Fruit fly (Drosophila melanogaster): ENCODE data around the gene Syx4.

dm6 chrX:2742067-2742466 is 1.8 kb downstream of the Syx4 start:
- no peak for TF ChIP-seq CG10348 (GFP tag; IDR thresholded peaks at IDR 0.05)
- TF ChIP-seq Snoo (tag; optimal IDR thresholded peaks at IDR 0.05): no peak

All from whole organism, pupa.